Worm (Caenorhabditis elegans) whole organism, late embryonic: ENCODE data around the gene C33D9.10.

Experiments used
- ama-1 ChIP-seq: fragments of 150-350 bp; optimal IDR thresholded peaks from 2 replicates; lab custom pipeline; 2014
- ceh-48 ChIP-seq: sonication (generic microtip); optimal IDR thresholded peaks from 2 replicates; lab custom pipeline; 2016; ENCODE audit warnings: missing genetic modification characterization, inconsistent platforms, missing compliant biosample characterization
- fax-1 ChIP-seq: sonication (generic microtip); optimal IDR thresholded peaks from 2 replicates; lab custom pipeline; 2016; ENCODE audit warnings: missing genotype, missing genetic modification characterization, missing compliant biosample characterization
- nfya-1 ChIP-seq: sonication (generic microtip); optimal IDR thresholded peaks from 2 replicates; lab custom pipeline; 2017; ENCODE audit warnings: missing genetic modification characterization, mild to moderate bottlenecking, missing compliant biosample characterization, antibody characterized with exemption, moderate library complexity
- sox-4 ChIP-seq: sonication (generic microtip); optimal IDR thresholded peaks from 2 replicates; lab custom pipeline; 2017; ENCODE audit warnings: mild to moderate bottlenecking, missing genetic modification characterization, inconsistent platforms, missing compliant biosample characterization
- unc-3 ChIP-seq, 2 experiments: fragments of 200-800 bp in 1 of 2; sonication (Bioruptor generic) in 1 of 2; sonication (generic microtip) in 1 of 2; conservative IDR thresholded peaks in 1 of 2; optimal IDR thresholded peaks in 1 of 2; 2 replicates each; pipeline versions ENCODE4 v1.3.6 to Lab custom; 2016 to 2022; ENCODE audit warnings: missing compliant biosample characterization in 2 of 2, missing genetic modification characterization in 2 of 2, missing genetic modification reagents in 1 of 2

Gene C33D9.10

DNA sequence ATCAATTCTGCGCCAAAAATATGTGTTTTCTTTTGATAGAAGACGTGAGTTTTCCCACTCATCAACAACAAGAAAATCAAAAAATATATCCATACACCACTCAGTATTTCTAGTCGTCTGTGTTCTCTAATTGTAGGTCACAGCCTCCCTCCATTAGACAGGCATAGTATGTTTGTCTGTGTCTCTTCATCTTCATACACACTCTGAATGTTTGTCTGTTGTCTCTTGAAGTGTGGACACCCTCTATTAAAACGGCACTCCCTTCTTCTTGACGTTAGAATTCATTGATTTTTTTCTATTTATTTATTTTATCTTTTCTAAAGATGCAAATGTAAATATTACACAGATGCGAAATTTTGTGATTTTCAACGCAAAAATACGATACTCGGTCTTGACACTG is 50.6 kb downstream of the C33D9.10 start:
- TF ChIP-seq nfya-1 (tag; lab: Kevin White, UChicago) (peak; percentile 66), unc-3 (GFP tag; conservative IDR thresholded peaks at IDR 0.05; lab: Robert Waterston, UW) (no peak), unc-3 (tag; optimal IDR thresholded peaks at IDR 0.05; lab: Kevin White, UChicago) (no peak), sox-4 (tag; lab: Kevin White, UChicago) (no peak), ceh-48 (tag; lab: Kevin White, UChicago) (peak; percentile 31), fax-1 (no peak), ama-1 (lab: Kevin White, UChicago) (no peak)
